Fruit fly (Drosophila melanogaster) whole organism, embryonic: ENCODE results near the gene InR.

Experiments
- Adf1 ChIP-seq: fragments of 200-800 bp; sonication (Bioruptor generic); IDR thresholded peaks from 2 replicates; pipeline ENCODE4 v1.3.6; 2022; ENCODE audit warnings: missing biosample characterization, missing genetic modification characterization
- Awh ChIP-seq: fragments of 200-800 bp; sonication (Bioruptor generic); IDR thresholded peaks from 2 replicates; pipeline ENCODE4, ENCODE4 v1.3.6; 2022; ENCODE audit warnings: missing biosample characterization, missing genetic modification characterization
- BEAF-32 ChIP-seq: fragments of 200-800 bp; sonication (Bioruptor generic); optimal IDR thresholded peaks from 3 replicates; lab custom pipeline; 2017; ENCODE audit warnings: missing biosample characterization, missing genetic modification characterization, mild to moderate bottlenecking, moderate library complexity, missing genetic modification reagents
- Bgb ChIP-seq: fragments of 200-800 bp; sonication (Bioruptor generic); IDR thresholded peaks from 2 replicates; pipeline ENCODE4 v1.3.6; 2022; ENCODE audit warnings: missing biosample characterization, missing genetic modification characterization; ENCODE audit not compliant: partially characterized antibody
- Bteb2 ChIP-seq: fragments of 200-800 bp; sonication (Bioruptor generic); optimal IDR thresholded peaks from 2 replicates; lab custom pipeline; 2016; ENCODE audit warnings: missing biosample characterization, missing genetic modification characterization
- CG10366 ChIP-seq: fragments of 200-800 bp; sonication (Bioruptor generic); IDR thresholded peaks from 2 replicates; pipeline ENCODE4 v1.3.6; 2022; ENCODE audit warnings: missing biosample characterization, missing genetic modification characterization
- CG10543 ChIP-seq: fragments of 200-800 bp; sonication (Bioruptor generic); optimal IDR thresholded peaks from 3 replicates; lab custom pipeline; 2017; ENCODE audit warnings: missing biosample characterization, mild to moderate bottlenecking, missing genetic modification characterization, moderate library complexity
- CG12659 ChIP-seq: fragments of 200-800 bp; sonication (Bioruptor generic); optimal IDR thresholded peaks from 3 replicates; lab custom pipeline; 2017; ENCODE audit warnings: mild to moderate bottlenecking, missing biosample characterization, missing genetic modification reagents, missing genetic modification characterization
- CG12744 ChIP-seq: fragments of 200-800 bp; sonication (Bioruptor generic); optimal IDR thresholded peaks from 2 replicates; lab custom pipeline; 2016; ENCODE audit warnings: missing biosample characterization, missing genetic modification characterization
- CG13287 ChIP-seq: fragments of 200-800 bp; sonication (Bioruptor generic); IDR thresholded peaks from 2 replicates; pipeline ENCODE4 v1.3.6; 2022; ENCODE audit warnings: missing biosample characterization, missing genetic modification characterization; ENCODE audit not compliant: partially characterized antibody
- CG13296 ChIP-seq: fragments of 200-800 bp; sonication (Bioruptor generic); optimal IDR thresholded peaks from 3 replicates; lab custom pipeline; 2018; ENCODE audit warnings: missing biosample characterization, mild to moderate bottlenecking, missing genetic modification characterization
- CG3065 ChIP-seq: fragments of 200-800 bp; sonication (Bioruptor generic); optimal IDR thresholded peaks from 2 replicates; lab custom pipeline; 2016; ENCODE audit warnings: missing biosample characterization, missing genetic modification characterization
- CG31441 ChIP-seq: fragments of 200-800 bp; sonication (Bioruptor generic); IDR thresholded peaks from 2 replicates; pipeline ENCODE4 v1.3.6; 2022; ENCODE audit warnings: missing biosample characterization, missing genetic modification characterization
- CG33213 ChIP-seq: fragments of 200-800 bp; sonication (Bioruptor generic); optimal IDR thresholded peaks from 3 replicates; lab custom pipeline; 2016; ENCODE audit warnings: missing biosample characterization, missing genetic modification characterization
- CG3726 ChIP-seq: fragments of 200-800 bp; sonication (Bioruptor generic); IDR thresholded peaks from 3 replicates; pipeline ENCODE4, ENCODE4 v1.3.6; 2022; ENCODE audit warnings: missing biosample characterization, missing genetic modification characterization
- CG3838 ChIP-seq: fragments of 200-800 bp; sonication (Bioruptor generic); optimal IDR thresholded peaks from 3 replicates; lab custom pipeline; 2016; ENCODE audit warnings: missing biosample characterization, missing genetic modification characterization
- CG3847 ChIP-seq: fragments of 200-800 bp; sonication (Bioruptor generic); IDR thresholded peaks from 2 replicates; pipeline ENCODE4 v1.3.6; 2022; ENCODE audit warnings: missing biosample characterization, missing genetic modification characterization
- CG8765 ChIP-seq: fragments of 200-800 bp; sonication (Bioruptor generic); IDR thresholded peaks from 2 replicates; pipeline ENCODE4 v1.3.6; 2022; ENCODE audit warnings: missing biosample characterization, missing genetic modification characterization
- CG8924 ChIP-seq: fragments of 200-800 bp; optimal IDR thresholded peaks from 3 replicates; lab custom pipeline; 2019; ENCODE audit warnings: missing biosample characterization, mild to moderate bottlenecking, missing genetic modification characterization, moderate library complexity
- CrebB ChIP-seq: fragments of 200-800 bp; sonication (Bioruptor generic); optimal IDR thresholded peaks from 3 replicates; lab custom pipeline; 2018; ENCODE audit warnings: missing biosample characterization, mild to moderate bottlenecking, missing genetic modification characterization
- D ChIP-seq, 2 experiments: fragments of 200-800 bp in 1 of 2; fragments of >200 bp in 1 of 2; sonication (Bioruptor generic) in 1 of 2; optimal IDR thresholded peaks; 2 replicates in 1 of 2; 3 replicates in 1 of 2; lab custom pipeline; 2017; ENCODE audit warnings: mild to moderate bottlenecking in 1 of 2, missing biosample characterization in 1 of 2, missing genetic modification characterization in 1 of 2, missing genetic modification reagents in 1 of 2
- Dek ChIP-seq: fragments of 200-800 bp; sonication (Bioruptor generic); optimal IDR thresholded peaks from 3 replicates; lab custom pipeline; 2019; ENCODE audit warnings: missing biosample characterization, mild to moderate bottlenecking, missing genetic modification characterization, moderate library complexity
- GATAe ChIP-seq: fragments of 200-800 bp; sonication (Bioruptor generic); conservative IDR thresholded peaks from 2 replicates; pipeline ENCODE4 v1.3.6; 2022; ENCODE audit warnings: missing biosample characterization, missing genetic modification characterization
- Hr39 ChIP-seq: fragments of >200 bp; optimal IDR thresholded peaks from 2 replicates; lab custom pipeline; 2017
- MTF-1 ChIP-seq: fragments of 200-800 bp; sonication (Bioruptor generic); optimal IDR thresholded peaks from 2 replicates; lab custom pipeline; 2018; ENCODE audit warnings: missing biosample characterization, mild to moderate bottlenecking, missing genetic modification characterization, borderline replicate concordance
- Max ChIP-seq: fragments of 200-800 bp; sonication (Bioruptor generic); optimal IDR thresholded peaks from 2 replicates; lab custom pipeline; 2016; ENCODE audit warnings: missing biosample characterization, mild to moderate bottlenecking, missing genetic modification characterization
- NC2β ChIP-seq: fragments of 200-800 bp; sonication (Bioruptor generic); optimal IDR thresholded peaks from 2 replicates; lab custom pipeline; 2016; ENCODE audit warnings: missing biosample characterization, missing genetic modification characterization
- PHDP ChIP-seq: fragments of 200-800 bp; sonication (Bioruptor generic); optimal IDR thresholded peaks from 3 replicates; lab custom pipeline; 2018; ENCODE audit warnings: missing biosample characterization, mild to moderate bottlenecking, missing genetic modification characterization, moderate library complexity
- Rfx ChIP-seq: fragments of 200-800 bp; sonication (Bioruptor generic); IDR thresholded peaks from 2 replicates; pipeline ENCODE4 v1.3.6; 2022; ENCODE audit warnings: missing biosample characterization, missing genetic modification characterization
- Ssrp ChIP-seq: fragments of 200-800 bp; sonication (Bioruptor generic); optimal IDR thresholded peaks from 2 replicates; lab custom pipeline; 2018; ENCODE audit warnings: missing biosample characterization, mild to moderate bottlenecking, missing genetic modification characterization, moderate library complexity
- chinmo ChIP-seq: fragments of 200-800 bp; sonication (Bioruptor generic); IDR thresholded peaks from 4 replicates; pipeline ENCODE4 v1.3.6; 2022; ENCODE audit warnings: missing biosample characterization, missing genetic modification characterization; ENCODE audit not compliant: partially characterized antibody
- crc ChIP-seq: fragments of 200-800 bp; sonication (Bioruptor generic); optimal IDR thresholded peaks from 2 replicates; lab custom pipeline; 2016; ENCODE audit warnings: missing biosample characterization, missing genetic modification characterization
- crol ChIP-seq: fragments of 200-800 bp; sonication (Bioruptor generic); IDR thresholded peaks from 2 replicates; pipeline ENCODE4 v1.3.6; 2022; ENCODE audit warnings: missing biosample characterization, missing genetic modification characterization
- dmrt11E ChIP-seq: fragments of 200-800 bp; sonication (Bioruptor generic); optimal IDR thresholded peaks from 3 replicates; lab custom pipeline; 2018; ENCODE audit warnings: missing biosample characterization, mild to moderate bottlenecking, missing genetic modification characterization, moderate library complexity
- dysf ChIP-seq: fragments of 200-800 bp; sonication (Bioruptor generic); IDR thresholded peaks from 3 replicates; pipeline ENCODE4 v1.3.6; 2022; ENCODE audit warnings: missing biosample characterization, missing genetic modification characterization
- eve ChIP-seq, 2 experiments: fragments of >200 bp; optimal IDR thresholded peaks; 2 replicates each; lab custom pipeline; 2017; ENCODE audit warnings: missing biosample characterization in 2 of 2, missing genetic modification characterization in 2 of 2
- hbn ChIP-seq: fragments of 200-800 bp; sonication (Bioruptor generic); IDR thresholded peaks from 2 replicates; pipeline ENCODE4 v1.3.6; 2022; ENCODE audit warnings: missing biosample characterization, missing genetic modification characterization; ENCODE audit not compliant: partially characterized antibody
- inv ChIP-seq: fragments of 200-800 bp; sonication (Bioruptor generic); IDR thresholded peaks from 2 replicates; pipeline ENCODE4 v1.3.6; 2022; ENCODE audit warnings: missing biosample characterization, missing genetic modification characterization; ENCODE audit not compliant: partially characterized antibody
- lab ChIP-seq: fragments of 200-800 bp; sonication (Bioruptor generic); optimal IDR thresholded peaks from 3 replicates; lab custom pipeline; 2017; ENCODE audit warnings: missing biosample characterization, missing genetic modification characterization, mild to moderate bottlenecking, moderate library complexity, missing genetic modification reagents
- nerfin-1 ChIP-seq: fragments of 200-800 bp; sonication (Bioruptor generic); optimal IDR thresholded peaks from 3 replicates; lab custom pipeline; 2019; ENCODE audit warnings: missing biosample characterization, mild to moderate bottlenecking, missing genetic modification characterization, moderate library complexity
- nerfin-2 ChIP-seq: fragments of 200-800 bp; sonication (Bioruptor generic); IDR thresholded peaks from 2 replicates; pipeline ENCODE4 v1.3.6; 2022; ENCODE audit warnings: missing biosample characterization, missing genetic modification characterization; ENCODE audit not compliant: partially characterized antibody
- pb ChIP-seq: fragments of 200-800 bp; sonication (Bioruptor generic); optimal IDR thresholded peaks from 3 replicates; lab custom pipeline; 2016; ENCODE audit warnings: missing biosample characterization, missing genetic modification characterization
- psq ChIP-seq: fragments of 200-800 bp; sonication (Bioruptor generic); optimal IDR thresholded peaks from 2 replicates; lab custom pipeline; 2017; ENCODE audit warnings: missing biosample characterization, missing genetic modification characterization
- ro ChIP-seq: fragments of 200-800 bp; sonication (Bioruptor generic); IDR thresholded peaks from 2 replicates; pipeline ENCODE4 v1.3.6; 2022; ENCODE audit warnings: missing biosample characterization, missing genetic modification characterization
- run ChIP-seq: fragments of 200-800 bp; sonication (Bioruptor generic); optimal IDR thresholded peaks from 3 replicates; lab custom pipeline; 2018; ENCODE audit warnings: missing biosample characterization, mild to moderate bottlenecking, missing genetic modification characterization
- sd ChIP-seq: fragments of 200-800 bp; sonication (Bioruptor generic); optimal IDR thresholded peaks from 3 replicates; lab custom pipeline; 2018; ENCODE audit warnings: missing biosample characterization, mild to moderate bottlenecking, missing genetic modification characterization, moderate library complexity
- shn ChIP-seq: fragments of 200-800 bp; sonication (Bioruptor generic); optimal IDR thresholded peaks from 3 replicates; lab custom pipeline; 2016; ENCODE audit warnings: missing biosample characterization, missing genetic modification characterization
- sna ChIP-seq: fragments of 200-800 bp; sonication (Bioruptor generic); IDR thresholded peaks from 2 replicates; pipeline ENCODE4 v1.3.6; 2022; ENCODE audit warnings: missing biosample characterization, missing genetic modification characterization; ENCODE audit not compliant: partially characterized antibody
- trem ChIP-seq: fragments of 200-800 bp; optimal IDR thresholded peaks from 3 replicates; lab custom pipeline; 2019; ENCODE audit warnings: missing biosample characterization, mild to moderate bottlenecking, missing genetic modification characterization, moderate library complexity

InR gene

dm6 chr3R:21627752-21628151 lies 8.6 kb upstream of the InR start (continued):
- TF ChIP-seq NC2β (peak; percentile 21), crol (peak; percentile 41; the same call in 1 of the 2 replicates), shn (no peak), ro (no peak), chinmo (GFP tag; lab: Robert Waterston, UW) (0 out of 4 replicates have a peak, but pooled peaks have one; percentile 30), psq (GFP tag; lab: Kevin White, UChicago) (peak; percentile 13), CrebB (peak; percentile 42), Bteb2 (GFP tag; lab: Kevin White, UChicago) (peak; percentile 20), PHDP (tag; lab: Kevin White, UChicago) (peak; percentile 79), CG33213 (no peak), eve (GFP tag; optimal IDR thresholded peaks at IDR 0.05; lab: Kevin White, UChicago) (no peak), Awh (GFP tag; lab: Robert Waterston, UW) (no peak), CG3847 (GFP tag; lab: Robert Waterston, UW) (peak; percentile 50), sna (no peak), nerfin-2 (no peak), CG10543 (GFP tag; lab: Kevin White, UChicago) (peak; percentile 30), trem (tag; lab: Kevin White, UChicago) (peak; percentile 29), CG31441 (GFP tag; lab: Robert Waterston, UW) (peak; percentile 57; the same call in 1 of the 2 replicates), nerfin-1 (peak; percentile 8), dmrt11E (peak; percentile 51), inv (GFP tag; lab: Robert Waterston, UW) (no peak), Ssrp (tag; lab: Kevin White, UChicago) (peak; percentile 44), Max (peak; percentile 67), CG13296 (peak; percentile 66), CG3726 (GFP tag; lab: Robert Waterston, UW) (no peak), pb (GFP tag; lab: Kevin White, UChicago) (no peak), dysf (GFP tag; lab: Robert Waterston, UW) (peak; percentile 85; the same call in 2 of the 3 replicates), CG8765 (GFP tag; lab: Robert Waterston, UW) (peak; percentile 52; the same call in 1 of the 2 replicates), CG10366 (GFP tag; lab: Robert Waterston, UW) (peak; percentile 59), Rfx (peak; percentile 85), CG12744 (GFP tag; lab: Kevin White, UChicago) (no peak), GATAe (no peak)
- TF ChIP-seq, all 482 proteins: peak for 277

- TF ChIP-seq nerfin-2: 0 out of 2 replicates have a peak, but pooled peaks have one; percentile 22
- peak; percentile 0 for TF ChIP-seq BEAF-32 (GFP tag; lab: Kevin White, UChicago)
- no peak for TF ChIP-seq run (tag; lab: Kevin White, UChicago)
- peak; percentile 14; the same call in 1 of the 2 replicates for TF ChIP-seq Bgb (GFP tag; lab: Robert Waterston, UW)
- TF ChIP-seq MTF-1 (GFP tag; lab: Kevin White, UChicago): peak; percentile 19
- TF ChIP-seq Adf1 (GFP tag; lab: Robert Waterston, UW): peak; percentile 51; the same call in 1 of the 2 replicates
- TF ChIP-seq Hr39 (lab: Kevin White, UChicago): no peak
- no peak for TF ChIP-seq Dek
- peak; percentile 26; the same call in 1 of the 2 replicates for TF ChIP-seq hbn
- peak; percentile 71 for TF ChIP-seq CG13287 (GFP tag; lab: Robert Waterston, UW)
- no peak for TF ChIP-seq CG3065 (GFP tag; lab: Kevin White, UChicago)
- no peak for TF ChIP-seq D (optimal IDR thresholded peaks at IDR 0.05; lab: Kevin White, UChicago)
- TF ChIP-seq D (GFP tag; optimal IDR thresholded peaks at IDR 0.05; lab: Kevin White, UChicago): no peak
- peak; percentile 21 for TF ChIP-seq CG12659 (GFP tag; lab: Kevin White, UChicago)
- peak; percentile 37 for TF ChIP-seq lab (GFP tag; lab: Kevin White, UChicago)
- TF ChIP-seq crc: no peak
- no peak for TF ChIP-seq CG3838 (GFP tag; lab: Kevin White, UChicago)
- TF ChIP-seq CG8924: peak; percentile 24
- peak; percentile 48 for TF ChIP-seq sd (tag; lab: Kevin White, UChicago)
- TF ChIP-seq GATAe: no peak
Observed at dm6 chr3R:21626103-21626897, 7.2 kb upstream of the InR start.
